Fruit fly (Drosophila melanogaster) whole organism, prepupa: ENCODE results near the gene sog.
A peak's percentile ranks its signal among the peaks of the same experiment; 100 is the strongest.

Experiments
- Blimp-1 ChIP-seq: fragments of 200-800 bp; sonication (Bioruptor generic); optimal IDR thresholded peaks from 3 replicates; lab custom pipeline; 2017; ENCODE audit warnings: missing biosample characterization, missing genetic modification characterization, mild to moderate bottlenecking, moderate library complexity, missing genetic modification reagents
- CG10631 ChIP-seq: fragments of 200-800 bp; sonication (Bioruptor generic); optimal IDR thresholded peaks from 2 replicates; lab custom pipeline; 2016; ENCODE audit warnings: missing biosample characterization, missing genetic modification characterization
- CG10669 ChIP-seq: fragments of 200-800 bp; sonication (Bioruptor generic); optimal IDR thresholded peaks from 3 replicates; lab custom pipeline; 2018; ENCODE audit warnings: missing biosample characterization, mild to moderate bottlenecking, missing genetic modification characterization, moderate library complexity
- CG11294 ChIP-seq: fragments of 200-800 bp; sonication (Bioruptor generic); IDR thresholded peaks from 2 replicates; pipeline ENCODE4 v1.3.6; 2022; ENCODE audit warnings: missing biosample characterization, missing genetic modification characterization
- CG11762 ChIP-seq: fragments of 200-800 bp; sonication (Bioruptor generic); optimal IDR thresholded peaks from 3 replicates; lab custom pipeline; 2016; ENCODE audit warnings: missing biosample characterization, missing genetic modification characterization; ENCODE audit not compliant: insufficient read depth
- CG11902 ChIP-seq: fragments of 200-800 bp; sonication (Bioruptor generic); optimal IDR thresholded peaks from 3 replicates; lab custom pipeline; 2016; ENCODE audit warnings: missing biosample characterization, missing genetic modification characterization
- CG15336 ChIP-seq: fragments of 200-800 bp; sonication (Bioruptor generic); IDR thresholded peaks from 2 replicates; pipeline ENCODE4 v1.3.6; 2022; ENCODE audit warnings: missing biosample characterization, missing genetic modification characterization
- CG1621 ChIP-seq: fragments of 200-800 bp; sonication (Bioruptor generic); optimal IDR thresholded peaks from 3 replicates; lab custom pipeline; 2018; ENCODE audit warnings: missing biosample characterization, mild to moderate bottlenecking, missing genetic modification characterization
- CG16779 ChIP-seq: fragments of 200-800 bp; sonication (Bioruptor generic); optimal IDR thresholded peaks from 3 replicates; lab custom pipeline; 2017; ENCODE audit warnings: missing biosample characterization, mild to moderate bottlenecking, missing genetic modification characterization
- CG3032 ChIP-seq: fragments of 200-800 bp; optimal IDR thresholded peaks from 2 replicates; lab custom pipeline; 2019; ENCODE audit warnings: missing biosample characterization, mild to moderate bottlenecking, missing genetic modification characterization, moderate library complexity
- CG31627 ChIP-seq: fragments of 200-800 bp; sonication (Bioruptor generic); optimal IDR thresholded peaks from 3 replicates; lab custom pipeline; 2016; ENCODE audit warnings: missing biosample characterization, missing genetic modification characterization
- CG32006 ChIP-seq: fragments of 200-800 bp; sonication (Bioruptor generic); optimal IDR thresholded peaks from 3 replicates; lab custom pipeline; 2017; ENCODE audit warnings: missing biosample characterization, mild to moderate bottlenecking, missing genetic modification characterization
- CG3919 ChIP-seq: fragments of 200-800 bp; sonication (Bioruptor generic); optimal IDR thresholded peaks from 3 replicates; lab custom pipeline; 2016; ENCODE audit warnings: missing biosample characterization, missing genetic modification characterization
- CG4318 ChIP-seq: fragments of 200-800 bp; sonication (Bioruptor generic); optimal IDR thresholded peaks from 3 replicates; lab custom pipeline; 2017; ENCODE audit warnings: missing biosample characterization, mild to moderate bottlenecking, missing genetic modification characterization
- CG6163 ChIP-seq: fragments of 200-800 bp; sonication (Bioruptor generic); IDR thresholded peaks from 3 replicates; pipeline ENCODE4 v1.3.6; 2022; ENCODE audit warnings: missing biosample characterization, missing genetic modification characterization
- CG6792 ChIP-seq: fragments of 200-800 bp; sonication (Bioruptor generic); optimal IDR thresholded peaks from 3 replicates; lab custom pipeline; 2016; ENCODE audit warnings: missing biosample characterization, missing genetic modification characterization
- CG6808 ChIP-seq: fragments of 200-800 bp; sonication (Bioruptor generic); optimal IDR thresholded peaks from 3 replicates; lab custom pipeline; 2017; ENCODE audit warnings: missing biosample characterization, missing genetic modification characterization, mild to moderate bottlenecking, moderate library complexity, missing genetic modification reagents
- CG6854 ChIP-seq: fragments of 200-800 bp; sonication (Bioruptor generic); optimal IDR thresholded peaks from 2 replicates; lab custom pipeline; 2017; ENCODE audit warnings: missing biosample characterization, mild to moderate bottlenecking, missing genetic modification characterization
- CG7368 ChIP-seq: fragments of 200-800 bp; sonication (Bioruptor generic); optimal IDR thresholded peaks from 3 replicates; lab custom pipeline; 2016; ENCODE audit warnings: missing biosample characterization, missing genetic modification characterization
- CG8119 ChIP-seq: fragments of 200-800 bp; sonication (Bioruptor generic); IDR thresholded peaks from 3 replicates; pipeline ENCODE4 v1.3.6; 2022; ENCODE audit warnings: missing biosample characterization, missing genetic modification characterization
- CG8319 ChIP-seq: fragments of 200-800 bp; sonication (Bioruptor generic); optimal IDR thresholded peaks from 3 replicates; lab custom pipeline; 2016; ENCODE audit warnings: missing biosample characterization, missing genetic modification characterization
- CG9139 ChIP-seq: fragments of 200-800 bp; sonication (Bioruptor generic); optimal IDR thresholded peaks from 3 replicates; lab custom pipeline; 2017; ENCODE audit warnings: missing biosample characterization, mild to moderate bottlenecking, missing genetic modification characterization
- Eip78C ChIP-seq: fragments of 200-800 bp; sonication (Bioruptor generic); peaks from one replicate; lab custom pipeline; 2016; ENCODE audit warnings: missing biosample characterization, missing genetic modification characterization
- Eip93F ChIP-seq: fragments of 200-800 bp; sonication (Bioruptor generic); optimal IDR thresholded peaks from 2 replicates; lab custom pipeline; 2016; ENCODE audit warnings: missing biosample characterization, mild to moderate bottlenecking, missing genetic modification characterization
- Ets21C ChIP-seq: fragments of 200-800 bp; sonication (Bioruptor generic); optimal IDR thresholded peaks from 3 replicates; lab custom pipeline; 2016; ENCODE audit warnings: missing biosample characterization, missing genetic modification characterization
- Ets96B ChIP-seq: fragments of 200-800 bp; optimal IDR thresholded peaks from 2 replicates; lab custom pipeline; 2019; ENCODE audit warnings: missing biosample characterization, mild to moderate bottlenecking, missing genetic modification characterization, moderate library complexity
- Gug ChIP-seq: fragments of 200-800 bp; sonication (Bioruptor generic); IDR thresholded peaks from 2 replicates; pipeline ENCODE4 v1.3.6; 2022; ENCODE audit warnings: missing biosample characterization, missing genetic modification characterization
- Hr38 ChIP-seq: sonication (Bioruptor generic); optimal IDR thresholded peaks from 2 replicates; lab custom pipeline; 2016; ENCODE audit warnings: missing biosample characterization, missing genetic modification characterization
- Hr39 ChIP-seq: fragments of 200-800 bp; sonication (Bioruptor generic); optimal IDR thresholded peaks from 2 replicates; lab custom pipeline; 2016; ENCODE audit warnings: missing biosample characterization, missing genetic modification characterization
- Lpt ChIP-seq: fragments of 200-800 bp; sonication (Bioruptor generic); optimal IDR thresholded peaks from 3 replicates; lab custom pipeline; 2016; ENCODE audit warnings: missing biosample characterization, missing genetic modification characterization
- Met ChIP-seq: fragments of 200-800 bp; sonication (Bioruptor generic); optimal IDR thresholded peaks from 3 replicates; lab custom pipeline; 2016; ENCODE audit warnings: missing biosample characterization, missing genetic modification characterization
- Smox ChIP-seq: fragments of 200-800 bp; sonication (Bioruptor generic); optimal IDR thresholded peaks from 3 replicates; lab custom pipeline; 2016; ENCODE audit warnings: missing biosample characterization, missing genetic modification characterization
- Sox102F ChIP-seq: fragments of 200-800 bp; sonication (Bioruptor generic); optimal IDR thresholded peaks from 2 replicates; lab custom pipeline; 2016; ENCODE audit warnings: missing biosample characterization, mild to moderate bottlenecking, missing genetic modification characterization
- Sox14 ChIP-seq: fragments of 200-800 bp; sonication (Bioruptor generic); optimal IDR thresholded peaks from 3 replicates; lab custom pipeline; 2016; ENCODE audit warnings: missing biosample characterization, missing genetic modification characterization
- Sox15 ChIP-seq: fragments of 200-800 bp; sonication (Bioruptor generic); optimal IDR thresholded peaks from 3 replicates; lab custom pipeline; 2016; ENCODE audit warnings: missing biosample characterization, missing genetic modification characterization
- achi ChIP-seq: fragments of 200-800 bp; sonication (Bioruptor generic); optimal IDR thresholded peaks from 3 replicates; lab custom pipeline; 2016; ENCODE audit warnings: missing biosample characterization, missing genetic modification characterization
- cyc ChIP-seq: fragments of 200-800 bp; sonication (Bioruptor generic); optimal IDR thresholded peaks from 3 replicates; lab custom pipeline; 2016; ENCODE audit warnings: missing biosample characterization, missing genetic modification characterization
- dac ChIP-seq: fragments of 200-800 bp; sonication (Bioruptor generic); optimal IDR thresholded peaks from 2 replicates; lab custom pipeline; 2017; ENCODE audit warnings: missing biosample characterization, mild to moderate bottlenecking, missing genetic modification characterization
- dsx ChIP-seq: fragments of 200-800 bp; optimal IDR thresholded peaks from 3 replicates; lab custom pipeline; 2019; ENCODE audit warnings: missing biosample characterization, mild to moderate bottlenecking, missing genetic modification characterization, moderate library complexity; ENCODE audit not compliant: poor library complexity, severe bottlenecking
- eg ChIP-seq: fragments of 200-800 bp; sonication (Bioruptor generic); IDR thresholded peaks from 3 replicates; pipeline ENCODE4 v1.3.6; 2022; ENCODE audit warnings: missing biosample characterization, missing genetic modification characterization
- esn ChIP-seq: fragments of 200-800 bp; sonication (Bioruptor generic); optimal IDR thresholded peaks from 2 replicates; lab custom pipeline; 2016; ENCODE audit warnings: missing biosample characterization, mild to moderate bottlenecking, missing genetic modification characterization, moderate library complexity
- fd85E ChIP-seq: fragments of 200-800 bp; sonication (Bioruptor generic); optimal IDR thresholded peaks from 3 replicates; lab custom pipeline; 2016; ENCODE audit warnings: missing biosample characterization, missing genetic modification characterization
- fkh ChIP-seq: fragments of 200-800 bp; sonication (Bioruptor generic); optimal IDR thresholded peaks from 3 replicates; lab custom pipeline; 2017; ENCODE audit warnings: missing biosample characterization, mild to moderate bottlenecking, missing genetic modification characterization, moderate library complexity
- lz ChIP-seq: fragments of 200-800 bp; sonication (Bioruptor generic); optimal IDR thresholded peaks from 3 replicates; lab custom pipeline; 2016; ENCODE audit warnings: missing biosample characterization, missing genetic modification characterization
- net ChIP-seq: fragments of 200-800 bp; sonication (Bioruptor generic); optimal IDR thresholded peaks from 3 replicates; lab custom pipeline; 2016; ENCODE audit warnings: missing biosample characterization, missing genetic modification characterization
- pdm3 ChIP-seq: fragments of 200-800 bp; sonication (Bioruptor generic); optimal IDR thresholded peaks from 3 replicates; lab custom pipeline; 2016; ENCODE audit warnings: missing biosample characterization, missing genetic modification characterization
- salr ChIP-seq, 2 experiments: fragments of 200-800 bp; sonication (Bioruptor generic); optimal IDR thresholded peaks; 3 replicates each; lab custom pipeline; 2016 to 2018; ENCODE audit warnings: missing biosample characterization in 2 of 2, missing genetic modification characterization in 2 of 2, mild to moderate bottlenecking in 1 of 2
- svp ChIP-seq: fragments of 200-800 bp; sonication (Bioruptor generic); peaks from one replicate; lab custom pipeline; 2016; ENCODE audit warnings: missing biosample characterization, missing genetic modification characterization

Gene sog

DNA sequence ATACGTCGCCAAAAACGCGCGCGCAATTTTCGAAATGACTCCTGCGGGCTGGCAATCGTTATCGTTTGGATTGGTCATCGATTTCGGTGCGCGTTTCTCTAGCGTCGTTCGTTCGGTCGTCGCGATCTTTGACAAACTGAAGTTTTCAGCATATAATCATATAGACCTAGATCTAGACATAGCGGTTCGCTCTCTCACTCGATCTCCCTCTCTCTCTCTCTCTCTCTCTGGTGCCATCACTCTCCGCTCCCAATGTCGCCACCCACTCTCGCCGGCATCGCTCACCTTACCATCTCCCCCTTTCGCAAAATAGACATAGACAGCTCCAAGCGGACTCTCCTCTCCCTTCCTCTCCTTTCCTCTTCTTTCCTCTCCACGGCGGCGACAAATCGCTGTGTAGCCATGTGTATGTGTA, at the start of gene sog:
sog (minus strand) TSS at position 122 of the 415 bp plus-strand sequence.
- TF ChIP-seq CG15336 (GFP tag; lab: Robert Waterston, UW), result peak; percentile 17; the same call in 1 of the 2 replicates
- TF ChIP-seq CG31627 (GFP tag; lab: Kevin White, UChicago), result no peak
- TF ChIP-seq CG6163 (GFP tag; lab: Robert Waterston, UW), result no peak
- no peak for TF ChIP-seq svp
- TF ChIP-seq CG8119 (GFP tag; lab: Robert Waterston, UW), result 0 out of 3 replicates have a peak, but pooled peaks have one; percentile 25
- TF ChIP-seq CG10669 (GFP tag; lab: Kevin White, UChicago), result no peak
- no peak for TF ChIP-seq net
- no peak for TF ChIP-seq pdm3
- TF ChIP-seq CG11762 (GFP tag; lab: Kevin White, UChicago), result no peak
- TF ChIP-seq Lpt (GFP tag; lab: Kevin White, UChicago), result peak; percentile 19
- no peak for TF ChIP-seq dsx (GFP tag; lab: Kevin White, UChicago)
- no peak for TF ChIP-seq Ets96B (tag; lab: Kevin White, UChicago)
- no peak for TF ChIP-seq fkh
- no peak for TF ChIP-seq CG6854 (GFP tag; lab: Kevin White, UChicago)
- no peak for TF ChIP-seq CG11294 (GFP tag; lab: Robert Waterston, UW)
- no peak for TF ChIP-seq Sox14 (GFP tag; lab: Kevin White, UChicago)
- no peak for TF ChIP-seq Met (GFP tag; lab: Kevin White, UChicago)
- TF ChIP-seq eg, result peak; percentile 60; the same call in 2 of the 3 replicates
- TF ChIP-seq Hr38 (GFP tag; lab: Kevin White, UChicago), result no peak
- TF ChIP-seq achi (GFP tag; lab: Kevin White, UChicago), result no peak
- no peak for TF ChIP-seq CG6808 (GFP tag; lab: Kevin White, UChicago)
- no peak for TF ChIP-seq esn (GFP tag; lab: Kevin White, UChicago)

DNA sequence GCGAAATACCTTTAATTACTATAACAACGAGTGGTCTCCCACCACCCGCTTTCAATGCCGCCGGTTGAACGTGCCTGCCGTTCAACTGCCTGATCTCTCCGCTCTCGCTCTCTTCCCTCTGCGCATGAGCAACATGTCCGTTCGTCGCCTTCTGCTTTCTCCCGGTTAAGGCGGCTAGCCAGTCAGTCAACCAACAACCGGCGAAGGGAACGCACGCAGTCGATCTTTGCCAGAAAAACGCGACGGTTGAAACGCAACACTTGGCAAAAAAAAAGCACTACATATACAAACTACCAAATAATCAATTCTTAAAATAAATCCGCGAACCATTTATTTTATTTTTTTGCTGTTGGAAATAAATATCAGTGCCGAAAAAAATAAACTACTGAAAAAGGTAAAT, 42.1 kb upstream of the sog start, which contains the start of gene CG12708:
CG12708 (plus strand) TSS at position 183 of the 400 bp plus-strand sequence.
- TF ChIP-seq Sox102F (GFP tag; lab: Kevin White, UChicago) (peak; percentile 36), CG31627 (GFP tag; lab: Kevin White, UChicago) (no peak), Met (GFP tag; lab: Kevin White, UChicago) (peak; percentile 45), Hr39 (GFP tag; lab: Kevin White, UChicago) (no peak), CG1621 (tag; lab: Kevin White, UChicago) (peak; percentile 26), CG10631 (GFP tag; lab: Kevin White, UChicago) (no peak), cyc (GFP tag; lab: Kevin White, UChicago) (no peak), Lpt (GFP tag; lab: Kevin White, UChicago) (no peak), Blimp-1 (no peak), CG6163 (GFP tag; lab: Robert Waterston, UW) (peak; percentile 60; the same call in 2 of the 3 replicates), CG6808 (GFP tag; lab: Kevin White, UChicago) (peak; percentile 37), CG15336 (GFP tag; lab: Robert Waterston, UW) (no peak), Sox15 (GFP tag; lab: Kevin White, UChicago) (no peak), Eip78C (GFP tag; lab: Kevin White, UChicago) (peak; percentile 73), CG11902 (GFP tag; lab: Kevin White, UChicago) (no peak), eg (peak; percentile 49; the same call in 1 of the 3 replicates), CG11762 (GFP tag; lab: Kevin White, UChicago) (no peak), CG11294 (GFP tag; lab: Robert Waterston, UW) (no peak), net (peak; percentile 37), CG3919 (peak; percentile 18), Smox (GFP tag; lab: Kevin White, UChicago) (peak; percentile 19), achi (GFP tag; lab: Kevin White, UChicago) (no peak), lz (GFP tag; lab: Kevin White, UChicago) (peak; percentile 2), CG8319 (GFP tag; lab: Kevin White, UChicago) (no peak), Gug (GFP tag; lab: Robert Waterston, UW) (no peak), CG3032 (tag; lab: Kevin White, UChicago) (no peak), Eip93F (no peak), dac (GFP tag; lab: Kevin White, UChicago) (no peak), dsx (GFP tag; lab: Kevin White, UChicago) (peak; percentile 10), CG6792 (no peak), CG10669 (GFP tag; lab: Kevin White, UChicago) (no peak), CG16779 (tag; lab: Kevin White, UChicago) (no peak), Ets21C (GFP tag; lab: Kevin White, UChicago) (no peak), fd85E (no peak), salr (GFP tag; optimal IDR thresholded peaks at IDR 0.05; lab: Kevin White, UChicago) (no peak), CG7368 (GFP tag; lab: Kevin White, UChicago) (no peak), CG9139 (peak; percentile 28), CG32006 (no peak), CG4318 (GFP tag; lab: Kevin White, UChicago) (no peak), svp (peak; percentile 72)
